Fruit fly (Drosophila melanogaster) whole organism, embryonic: Measurements from ENCODE around the gene CG3529.

Experiments used
- Atf-2 ChIP-seq: fragments of 200-800 bp; sonication (Bioruptor generic); optimal IDR thresholded peaks from 2 replicates; lab custom pipeline; 2016; ENCODE audit warnings: missing biosample characterization, missing genetic modification characterization
- B-H2 ChIP-seq: fragments of 200-800 bp; sonication (Bioruptor generic); optimal IDR thresholded peaks from 2 replicates; lab custom pipeline; 2018; ENCODE audit warnings: missing biosample characterization, mild to moderate bottlenecking, missing genetic modification characterization
- Blimp-1 ChIP-seq: fragments of 200-800 bp; sonication (Bioruptor generic); optimal IDR thresholded peaks from 3 replicates; lab custom pipeline; 2018; ENCODE audit warnings: missing biosample characterization, missing genetic modification characterization, mild to moderate bottlenecking, moderate library complexity, missing genetic modification reagents
- Bteb2 ChIP-seq: fragments of 200-800 bp; sonication (Bioruptor generic); optimal IDR thresholded peaks from 2 replicates; lab custom pipeline; 2016; ENCODE audit warnings: missing biosample characterization, missing genetic modification characterization
- CG10147 ChIP-seq: fragments of 200-800 bp; sonication (Bioruptor generic); optimal IDR thresholded peaks from 2 replicates; lab custom pipeline; 2019; ENCODE audit warnings: missing biosample characterization, mild to moderate bottlenecking, missing genetic modification characterization, moderate library complexity
- CG1024 ChIP-seq: fragments of 200-800 bp; sonication (Bioruptor generic); IDR thresholded peaks from 2 replicates; pipeline ENCODE4 v1.3.6; 2022; ENCODE audit warnings: missing biosample characterization, missing genetic modification characterization
- CG10274 ChIP-seq: fragments of 200-800 bp; sonication (Bioruptor generic); optimal IDR thresholded peaks from 3 replicates; lab custom pipeline; 2017; ENCODE audit warnings: missing biosample characterization, mild to moderate bottlenecking, missing genetic modification characterization
- CG10321 ChIP-seq: fragments of 200-800 bp; sonication (Bioruptor generic); IDR thresholded peaks from 2 replicates; pipeline ENCODE4 v1.3.6; 2022; ENCODE audit warnings: missing biosample characterization, missing genetic modification characterization
- CG10462 ChIP-seq: fragments of 200-800 bp; sonication (Bioruptor generic); optimal IDR thresholded peaks from 2 replicates; lab custom pipeline; 2016; ENCODE audit warnings: missing biosample characterization, missing genetic modification characterization
- CG11085 ChIP-seq: fragments of 200-800 bp; sonication (Bioruptor generic); IDR thresholded peaks from 2 replicates; pipeline ENCODE4 v1.3.6; 2022; ENCODE audit warnings: missing biosample characterization, missing genetic modification characterization
- CG11093 ChIP-seq: fragments of 200-800 bp; sonication (Bioruptor generic); IDR thresholded peaks from 3 replicates; pipeline ENCODE4 v1.3.6; 2022; ENCODE audit warnings: missing biosample characterization, missing genetic modification characterization
- CG1233 ChIP-seq: fragments of 200-800 bp; sonication (Bioruptor generic); optimal IDR thresholded peaks from 4 replicates; lab custom pipeline; 2018; ENCODE audit warnings: missing biosample characterization, mild to moderate bottlenecking, missing genetic modification characterization
- CG15514 ChIP-seq: fragments of 200-800 bp; sonication (Bioruptor generic); optimal IDR thresholded peaks from 3 replicates; lab custom pipeline; 2017; ENCODE audit warnings: missing biosample characterization, missing genetic modification characterization, mild to moderate bottlenecking, moderate library complexity, missing genetic modification reagents
- CG16779 ChIP-seq: fragments of 200-800 bp; sonication (Bioruptor generic); IDR thresholded peaks from 2 replicates; pipeline ENCODE4 v1.3.6; 2022; ENCODE audit warnings: missing biosample characterization, missing genetic modification characterization
- CG16813 ChIP-seq: fragments of 200-800 bp; sonication (Bioruptor generic); IDR thresholded peaks from 3 replicates; pipeline ENCODE4 v1.3.6; 2022; ENCODE audit warnings: missing biosample characterization, missing genetic modification characterization; ENCODE audit not compliant: partially characterized antibody
- CG2202 ChIP-seq: fragments of 200-800 bp; sonication (Bioruptor generic); optimal IDR thresholded peaks from 2 replicates; lab custom pipeline; 2018; ENCODE audit warnings: missing biosample characterization, mild to moderate bottlenecking, missing genetic modification characterization
- CG2875 ChIP-seq: fragments of 200-800 bp; sonication (Bioruptor generic); optimal IDR thresholded peaks from 2 replicates; lab custom pipeline; 2017; ENCODE audit warnings: missing biosample characterization, mild to moderate bottlenecking, missing genetic modification characterization, missing genetic modification reagents
- CG30431 ChIP-seq: fragments of 200-800 bp; sonication (Bioruptor generic); optimal IDR thresholded peaks from 2 replicates; lab custom pipeline; 2017; ENCODE audit warnings: missing biosample characterization, missing genetic modification characterization
- CG3281 ChIP-seq: fragments of 200-800 bp; sonication (Bioruptor generic); optimal IDR thresholded peaks from 3 replicates; lab custom pipeline; 2017; ENCODE audit warnings: missing biosample characterization, mild to moderate bottlenecking, missing genetic modification characterization
- CG33213 ChIP-seq: fragments of 200-800 bp; sonication (Bioruptor generic); optimal IDR thresholded peaks from 3 replicates; lab custom pipeline; 2016; ENCODE audit warnings: missing biosample characterization, missing genetic modification characterization
- CG34422 ChIP-seq: fragments of 200-800 bp; sonication (Bioruptor generic); IDR thresholded peaks from 3 replicates; pipeline ENCODE4 v1.3.6; 2022; ENCODE audit warnings: missing biosample characterization, missing genetic modification characterization
- CG4707 ChIP-seq: fragments of 200-800 bp; sonication (Bioruptor generic); optimal IDR thresholded peaks from 2 replicates; lab custom pipeline; 2018; ENCODE audit warnings: missing biosample characterization, mild to moderate bottlenecking, missing genetic modification characterization, moderate library complexity
- CG6683 ChIP-seq: fragments of 200-800 bp; sonication (Bioruptor generic); optimal IDR thresholded peaks from 2 replicates; lab custom pipeline; 2017; ENCODE audit warnings: missing biosample characterization, mild to moderate bottlenecking, missing genetic modification characterization, missing genetic modification reagents
- CG7357 ChIP-seq: fragments of 200-800 bp; sonication (Bioruptor generic); IDR thresholded peaks from 3 replicates; pipeline ENCODE4 v1.3.6; 2022; ENCODE audit warnings: missing biosample characterization, missing genetic modification characterization
- CG7745 ChIP-seq: fragments of 200-800 bp; sonication (Bioruptor generic); optimal IDR thresholded peaks from 2 replicates; lab custom pipeline; 2018; ENCODE audit warnings: missing biosample characterization, mild to moderate bottlenecking, missing genetic modification characterization, moderate library complexity
- CG7786 ChIP-seq: fragments of 200-800 bp; sonication (Bioruptor generic); optimal IDR thresholded peaks from 2 replicates; lab custom pipeline; 2016; ENCODE audit warnings: missing biosample characterization, missing genetic modification characterization
- CG8089 ChIP-seq: fragments of 200-800 bp; sonication (Bioruptor generic); optimal IDR thresholded peaks from 3 replicates; lab custom pipeline; 2016; ENCODE audit warnings: missing biosample characterization, missing genetic modification characterization
- Doc2 ChIP-seq: fragments of 200-800 bp; sonication (Bioruptor generic); IDR thresholded peaks from 2 replicates; pipeline ENCODE4 v1.3.6; 2022; ENCODE audit warnings: missing biosample characterization, missing genetic modification characterization
- Fer1 ChIP-seq: fragments of 200-800 bp; sonication (Bioruptor generic); optimal IDR thresholded peaks from 2 replicates; lab custom pipeline; 2017; ENCODE audit warnings: missing biosample characterization, mild to moderate bottlenecking, missing genetic modification characterization
- Fer3 ChIP-seq: fragments of 200-800 bp; sonication (Bioruptor generic); optimal IDR thresholded peaks from 2 replicates; lab custom pipeline; 2018; ENCODE audit warnings: missing biosample characterization, mild to moderate bottlenecking, missing genetic modification characterization, moderate library complexity
- HLH3B ChIP-seq: fragments of 200-800 bp; sonication (Bioruptor generic); IDR thresholded peaks from 2 replicates; pipeline ENCODE4 v1.3.6; 2022; ENCODE audit warnings: missing biosample characterization, missing genetic modification characterization
- HmgD ChIP-seq: fragments of 200-800 bp; sonication (Bioruptor generic); optimal IDR thresholded peaks from 3 replicates; lab custom pipeline; 2016; ENCODE audit warnings: missing biosample characterization, missing genetic modification characterization
- Nf-YA ChIP-seq: fragments of 200-800 bp; sonication (Bioruptor generic); IDR thresholded peaks from 2 replicates; pipeline ENCODE4 v1.3.6; 2022; ENCODE audit warnings: missing biosample characterization, missing genetic modification characterization
- Side ChIP-seq: fragments of 200-800 bp; sonication (Bioruptor generic); optimal IDR thresholded peaks from 2 replicates; lab custom pipeline; 2016; ENCODE audit warnings: missing biosample characterization, missing genetic modification characterization
- Sin3A ChIP-seq: fragments of >200 bp; optimal IDR thresholded peaks from 2 replicates; lab custom pipeline; 2018
- ab ChIP-seq: fragments of 200-800 bp; sonication (Bioruptor generic); optimal IDR thresholded peaks from 2 replicates; lab custom pipeline; 2016; ENCODE audit warnings: missing biosample characterization, missing genetic modification characterization
- bcd ChIP-seq: fragments of 200-800 bp; sonication (Bioruptor generic); optimal IDR thresholded peaks from 2 replicates; lab custom pipeline; 2017; ENCODE audit warnings: missing biosample characterization, mild to moderate bottlenecking, missing genetic modification characterization
- cad ChIP-seq: fragments of >200 bp; optimal IDR thresholded peaks from 2 replicates; lab custom pipeline; 2017; ENCODE audit warnings: missing biosample characterization, missing genetic modification characterization
- cato ChIP-seq: fragments of 200-800 bp; sonication (Bioruptor generic); optimal IDR thresholded peaks from 2 replicates; lab custom pipeline; 2016; ENCODE audit warnings: missing biosample characterization, missing genetic modification characterization, borderline replicate concordance
- crc ChIP-seq: fragments of 200-800 bp; sonication (Bioruptor generic); optimal IDR thresholded peaks from 2 replicates; lab custom pipeline; 2016; ENCODE audit warnings: missing biosample characterization, missing genetic modification characterization
- en ChIP-seq: fragments of 200-800 bp; sonication (Bioruptor generic); optimal IDR thresholded peaks from 2 replicates; lab custom pipeline; 2016; ENCODE audit warnings: missing biosample characterization, missing genetic modification characterization
- exex ChIP-seq: fragments of 200-800 bp; sonication (Bioruptor generic); optimal IDR thresholded peaks from 4 replicates; lab custom pipeline; 2018; ENCODE audit warnings: missing biosample characterization, mild to moderate bottlenecking, missing genetic modification characterization, moderate library complexity
- fd3F ChIP-seq: fragments of 200-800 bp; sonication (Bioruptor generic); optimal IDR thresholded peaks from 2 replicates; lab custom pipeline; 2018; ENCODE audit warnings: missing biosample characterization, mild to moderate bottlenecking, missing genetic modification characterization, moderate library complexity
- ftz-f1 ChIP-seq: fragments of 200-800 bp; sonication (Bioruptor generic); optimal IDR thresholded peaks from 2 replicates; lab custom pipeline; 2016; ENCODE audit warnings: missing biosample characterization, missing genetic modification characterization
- grn ChIP-seq: fragments of 200-800 bp; sonication (Bioruptor generic); optimal IDR thresholded peaks from 3 replicates; lab custom pipeline; 2017; ENCODE audit warnings: missing biosample characterization, missing genetic modification characterization
- kah ChIP-seq: fragments of 200-800 bp; sonication (Bioruptor generic); optimal IDR thresholded peaks from 2 replicates; lab custom pipeline; 2018; ENCODE audit warnings: missing biosample characterization, mild to moderate bottlenecking, missing genetic modification characterization
- sima ChIP-seq: fragments of 200-800 bp; sonication (Bioruptor generic); optimal IDR thresholded peaks from 2 replicates; lab custom pipeline; 2016; ENCODE audit warnings: missing biosample characterization, missing genetic modification characterization
- slou ChIP-seq: fragments of 200-800 bp; sonication (Bioruptor generic); optimal IDR thresholded peaks from 3 replicates; lab custom pipeline; 2016; ENCODE audit warnings: missing biosample characterization, missing genetic modification characterization
- yki ChIP-seq: fragments of >200 bp; optimal IDR thresholded peaks from 3 replicates; lab custom pipeline; 2018
- z ChIP-seq: fragments of 200-800 bp; sonication (Bioruptor generic); IDR thresholded peaks from 3 replicates; pipeline ENCODE4 v1.3.6; 2022; ENCODE audit warnings: missing biosample characterization, missing genetic modification characterization
- zen2 ChIP-seq: fragments of 200-800 bp; sonication (Bioruptor generic); IDR thresholded peaks from 3 replicates; pipeline ENCODE4 v1.3.6; 2022; ENCODE audit warnings: missing biosample characterization, missing genetic modification characterization; ENCODE audit not compliant: partially characterized antibody

Gene CG3529

dm6 chr3L:9457619-9458092, 11.0 kb downstream of the CG3529 start, which contains the start of gene CG3437 (continued):
- TF ChIP-seq en (GFP tag; lab: Kevin White, UChicago) (peak; percentile 98), CG10147 (GFP tag; lab: Kevin White, UChicago) (peak; percentile 98), Fer1 (GFP tag; lab: Kevin White, UChicago) (peak; percentile 99), zen2 (GFP tag; lab: Robert Waterston, UW) (no peak), grn (GFP tag; lab: Kevin White, UChicago) (peak; percentile 80), CG4707 (peak; percentile 95), crc (GFP tag; lab: Kevin White, UChicago) (peak; percentile 95), CG16779 (GFP tag; lab: Robert Waterston, UW) (peak; percentile 99), CG10462 (GFP tag; lab: Kevin White, UChicago) (peak; percentile 97), cato (GFP tag; lab: Kevin White, UChicago) (peak; percentile 97), CG15514 (GFP tag; lab: Kevin White, UChicago) (peak; percentile 95), CG7786 (GFP tag; lab: Kevin White, UChicago) (peak; percentile 99), CG34422 (peak; percentile 100), kah (GFP tag; lab: Kevin White, UChicago) (peak; percentile 97), CG7745 (tag; lab: Kevin White, UChicago) (peak; percentile 87), CG11085 (GFP tag; lab: Robert Waterston, UW) (peak; percentile 99), CG1024 (GFP tag; lab: Robert Waterston, UW) (peak; percentile 97), cad (GFP tag; lab: Kevin White, UChicago) (no peak), fd3F (peak; percentile 98), CG8089 (GFP tag; lab: Kevin White, UChicago) (peak; percentile 97), Side (GFP tag; lab: Kevin White, UChicago) (peak; percentile 99), B-H2 (peak; percentile 99), Fer3 (peak; percentile 99), sima (GFP tag; lab: Kevin White, UChicago) (peak; percentile 97), z (GFP tag; lab: Robert Waterston, UW) (peak; percentile 82), HLH3B (GFP tag; lab: Robert Waterston, UW) (peak; percentile 99), CG1233 (GFP tag; lab: Kevin White, UChicago) (peak; percentile 99), Blimp-1 (GFP tag; lab: Kevin White, UChicago) (peak; percentile 97), CG10321 (GFP tag; lab: Robert Waterston, UW) (peak; percentile 87), CG16813 (GFP tag; lab: Robert Waterston, UW) (0 out of 3 replicates have a peak, but pooled peaks have one; percentile 38), slou (GFP tag; lab: Kevin White, UChicago) (peak; percentile 95), bcd (GFP tag; lab: Kevin White, UChicago) (peak; percentile 99), CG10274 (peak; percentile 93), ftz-f1 (GFP tag; lab: Kevin White, UChicago) (peak; percentile 88), Nf-YA (GFP tag; lab: Robert Waterston, UW) (peak; percentile 98), ab (peak; percentile 97), Atf-2 (GFP tag; lab: Kevin White, UChicago) (peak; percentile 98), Doc2 (GFP tag; lab: Robert Waterston, UW) (peak; percentile 98), exex (tag; lab: Kevin White, UChicago) (peak; percentile 93), CG6683 (GFP tag; lab: Kevin White, UChicago) (peak; percentile 97), CG7357 (GFP tag; lab: Robert Waterston, UW) (peak; percentile 97), CG3281 (GFP tag; lab: Kevin White, UChicago) (peak; percentile 99), CG30431 (GFP tag; lab: Kevin White, UChicago) (peak; percentile 98), Bteb2 (peak; percentile 98), CG33213 (GFP tag; lab: Kevin White, UChicago) (peak; percentile 98), CG11093 (GFP tag; lab: Robert Waterston, UW) (peak; percentile 99), CG2202 (tag; lab: Kevin White, UChicago) (peak; percentile 97), yki (lab: Kevin White, UChicago) (no peak), CG2875 (GFP tag; lab: Kevin White, UChicago) (peak; percentile 96), Sin3A (lab: Kevin White, UChicago) (peak; percentile 49), HmgD (GFP tag; lab: Kevin White, UChicago) (peak; percentile 97)
